Fruit fly (Drosophila melanogaster) whole organism, embryonic: ENCODE measurements around the gene Dhdds.

Experiments used
- Asciz ChIP-seq: fragments of 200-800 bp; sonication (Bioruptor generic); optimal IDR thresholded peaks from 2 replicates; lab custom pipeline; 2017; ENCODE audit warnings: missing biosample characterization, mild to moderate bottlenecking, missing genetic modification characterization, missing genetic modification reagents
- Atf6 ChIP-seq: fragments of 200-800 bp; sonication (Bioruptor generic); IDR thresholded peaks from 2 replicates; pipeline ENCODE4 v1.3.6; 2022; ENCODE audit warnings: missing biosample characterization, missing genetic modification characterization
- Awh ChIP-seq: fragments of 200-800 bp; sonication (Bioruptor generic); IDR thresholded peaks from 2 replicates; pipeline ENCODE4, ENCODE4 v1.3.6; 2022; ENCODE audit warnings: missing biosample characterization, missing genetic modification characterization
- B-H1 ChIP-seq: fragments of 200-800 bp; sonication (Bioruptor generic); IDR thresholded peaks from 3 replicates; pipeline ENCODE4 v1.3.6; 2022; ENCODE audit warnings: missing biosample characterization, missing genetic modification characterization
- BEAF-32 ChIP-seq: fragments of 200-800 bp; sonication (Bioruptor generic); optimal IDR thresholded peaks from 3 replicates; lab custom pipeline; 2017; ENCODE audit warnings: missing biosample characterization, missing genetic modification characterization, mild to moderate bottlenecking, moderate library complexity, missing genetic modification reagents
- CG1024 ChIP-seq: fragments of 200-800 bp; sonication (Bioruptor generic); IDR thresholded peaks from 2 replicates; pipeline ENCODE4 v1.3.6; 2022; ENCODE audit warnings: missing biosample characterization, missing genetic modification characterization
- CG10267 ChIP-seq: fragments of 200-800 bp; sonication (Bioruptor generic); optimal IDR thresholded peaks from 2 replicates; lab custom pipeline; 2018; ENCODE audit warnings: missing biosample characterization, mild to moderate bottlenecking, missing genetic modification characterization, moderate library complexity
- CG10543 ChIP-seq: fragments of 200-800 bp; sonication (Bioruptor generic); optimal IDR thresholded peaks from 3 replicates; lab custom pipeline; 2017; ENCODE audit warnings: missing biosample characterization, mild to moderate bottlenecking, missing genetic modification characterization, moderate library complexity
- CG11723 ChIP-seq: fragments of 200-800 bp; sonication (Bioruptor generic); optimal IDR thresholded peaks from 2 replicates; lab custom pipeline; 2017; ENCODE audit warnings: missing biosample characterization, mild to moderate bottlenecking, missing genetic modification characterization
- CG13287 ChIP-seq: fragments of 200-800 bp; sonication (Bioruptor generic); IDR thresholded peaks from 2 replicates; pipeline ENCODE4 v1.3.6; 2022; ENCODE audit warnings: missing biosample characterization, missing genetic modification characterization; ENCODE audit not compliant: partially characterized antibody
- CG14050 ChIP-seq: fragments of 200-800 bp; sonication (Bioruptor generic); IDR thresholded peaks from 3 replicates; pipeline ENCODE4 v1.3.6; 2022; ENCODE audit warnings: missing biosample characterization, missing genetic modification characterization
- CG15269 ChIP-seq: fragments of 200-800 bp; sonication (Bioruptor generic); optimal IDR thresholded peaks from 2 replicates; lab custom pipeline; 2018; ENCODE audit warnings: missing biosample characterization, mild to moderate bottlenecking, missing genetic modification characterization, moderate library complexity
- CG16779 ChIP-seq: fragments of 200-800 bp; sonication (Bioruptor generic); IDR thresholded peaks from 2 replicates; pipeline ENCODE4 v1.3.6; 2022; ENCODE audit warnings: missing biosample characterization, missing genetic modification characterization
- CG17328 ChIP-seq: fragments of 200-800 bp; sonication (Bioruptor generic); IDR thresholded peaks from 2 replicates; pipeline ENCODE4 v1.3.6; 2022; ENCODE audit warnings: missing biosample characterization, missing genetic modification characterization
- CG17612 ChIP-seq: fragments of 200-800 bp; sonication (Bioruptor generic); IDR thresholded peaks from 2 replicates; pipeline ENCODE4 v1.3.6; 2022; ENCODE audit warnings: missing biosample characterization, missing genetic modification characterization
- CG17912 ChIP-seq: fragments of 200-800 bp; sonication (Bioruptor generic); optimal IDR thresholded peaks from 2 replicates; lab custom pipeline; 2018; ENCODE audit warnings: missing biosample characterization, mild to moderate bottlenecking, missing genetic modification characterization
- CG2199 ChIP-seq: fragments of 200-800 bp; sonication (Bioruptor generic); IDR thresholded peaks from 3 replicates; pipeline ENCODE4 v1.3.6; 2022; ENCODE audit warnings: missing biosample characterization, missing genetic modification characterization
- CG30020 ChIP-seq: fragments of 200-800 bp; optimal IDR thresholded peaks from 2 replicates; lab custom pipeline; 2019; ENCODE audit warnings: missing biosample characterization, mild to moderate bottlenecking, missing genetic modification characterization, moderate library complexity
- CG3281 ChIP-seq: fragments of 200-800 bp; sonication (Bioruptor generic); optimal IDR thresholded peaks from 3 replicates; lab custom pipeline; 2017; ENCODE audit warnings: missing biosample characterization, mild to moderate bottlenecking, missing genetic modification characterization
- CG3726 ChIP-seq: fragments of 200-800 bp; sonication (Bioruptor generic); IDR thresholded peaks from 3 replicates; pipeline ENCODE4, ENCODE4 v1.3.6; 2022; ENCODE audit warnings: missing biosample characterization, missing genetic modification characterization
- CG4820 ChIP-seq: fragments of 200-800 bp; sonication (Bioruptor generic); optimal IDR thresholded peaks from 3 replicates; lab custom pipeline; 2016; ENCODE audit warnings: missing biosample characterization, missing genetic modification characterization
- CG6791 ChIP-seq: fragments of 200-800 bp; sonication (Bioruptor generic); IDR thresholded peaks from 3 replicates; pipeline ENCODE4 v1.3.6; 2022; ENCODE audit warnings: missing biosample characterization, missing genetic modification characterization; ENCODE audit not compliant: partially characterized antibody
- CG7372 ChIP-seq: fragments of 200-800 bp; sonication (Bioruptor generic); IDR thresholded peaks from 2 replicates; pipeline ENCODE4 v1.3.6; 2022; ENCODE audit warnings: missing biosample characterization, missing genetic modification characterization
- CG7987 ChIP-seq: fragments of 200-800 bp; sonication (Bioruptor generic); optimal IDR thresholded peaks from 2 replicates; lab custom pipeline; 2018; ENCODE audit warnings: missing biosample characterization, mild to moderate bottlenecking, missing genetic modification characterization, moderate library complexity
- CG8765 ChIP-seq: fragments of 200-800 bp; sonication (Bioruptor generic); IDR thresholded peaks from 2 replicates; pipeline ENCODE4 v1.3.6; 2022; ENCODE audit warnings: missing biosample characterization, missing genetic modification characterization
- Dip2 ChIP-seq: fragments of 200-800 bp; sonication (Bioruptor generic); IDR thresholded peaks from 2 replicates; pipeline ENCODE4 v1.3.6; 2022; ENCODE audit warnings: missing biosample characterization, missing genetic modification characterization
- H2.0 ChIP-seq: fragments of 200-800 bp; sonication (Bioruptor generic); IDR thresholded peaks from 2 replicates; pipeline ENCODE4 v1.3.6; 2022; ENCODE audit warnings: missing biosample characterization, missing genetic modification characterization
- Mad ChIP-seq: fragments of 200-800 bp; sonication (Bioruptor generic); optimal IDR thresholded peaks from 2 replicates; lab custom pipeline; 2016; ENCODE audit warnings: missing biosample characterization, missing genetic modification characterization
- NfI ChIP-seq: fragments of 200-800 bp; sonication (Bioruptor generic); optimal IDR thresholded peaks from 3 replicates; lab custom pipeline; 2018; ENCODE audit warnings: missing biosample characterization, mild to moderate bottlenecking, missing genetic modification characterization, moderate library complexity
- ase ChIP-seq: fragments of 200-800 bp; sonication (Bioruptor generic); IDR thresholded peaks from 3 replicates; pipeline ENCODE4 v1.3.6; 2022; ENCODE audit warnings: missing biosample characterization, missing genetic modification characterization
- ash1 ChIP-seq: fragments of 200-800 bp; sonication (Bioruptor generic); optimal IDR thresholded peaks from 2 replicates; lab custom pipeline; 2018; ENCODE audit warnings: missing biosample characterization, mild to moderate bottlenecking, missing genetic modification characterization
- ato ChIP-seq: fragments of 200-800 bp; sonication (Bioruptor generic); IDR thresholded peaks from 2 replicates; pipeline ENCODE4 v1.3.6; 2022; ENCODE audit warnings: missing biosample characterization, missing genetic modification characterization; ENCODE audit not compliant: partially characterized antibody
- br ChIP-seq: fragments of >200 bp; optimal IDR thresholded peaks from 2 replicates; lab custom pipeline; 2017
- cg ChIP-seq: fragments of 200-800 bp; sonication (Bioruptor generic); optimal IDR thresholded peaks from 3 replicates; lab custom pipeline; 2019; ENCODE audit warnings: missing biosample characterization, mild to moderate bottlenecking, missing genetic modification characterization, moderate library complexity
- ewg ChIP-seq: fragments of 200-800 bp; sonication (Bioruptor generic); optimal IDR thresholded peaks from 3 replicates; lab custom pipeline; 2017; ENCODE audit warnings: mild to moderate bottlenecking, missing biosample characterization, missing genetic modification reagents, missing genetic modification characterization
- ftz-f1 ChIP-seq: fragments of 200-800 bp; sonication (Bioruptor generic); optimal IDR thresholded peaks from 2 replicates; lab custom pipeline; 2016; ENCODE audit warnings: missing biosample characterization, missing genetic modification characterization
- hb ChIP-seq: fragments of 200-800 bp; sonication (Bioruptor generic); IDR thresholded peaks from 3 replicates; pipeline ENCODE4 v1.3.6; 2022; ENCODE audit warnings: missing biosample characterization, missing genetic modification characterization; ENCODE audit not compliant: partially characterized antibody
- hbn ChIP-seq: fragments of 200-800 bp; sonication (Bioruptor generic); IDR thresholded peaks from 2 replicates; pipeline ENCODE4 v1.3.6; 2022; ENCODE audit warnings: missing biosample characterization, missing genetic modification characterization; ENCODE audit not compliant: partially characterized antibody
- hkb ChIP-seq, 2 experiments: fragments of 200-800 bp in 1 of 2; fragments of >200 bp in 1 of 2; sonication (Bioruptor generic) in 1 of 2; IDR thresholded peaks in 1 of 2; optimal IDR thresholded peaks in 1 of 2; 2 replicates each; pipeline versions ENCODE4 v1.3.6 to Lab custom; 2017 to 2022; ENCODE audit warnings: missing biosample characterization in 1 of 2, missing genetic modification characterization in 1 of 2
- hth ChIP-seq: fragments of >200 bp; optimal IDR thresholded peaks from 2 replicates; lab custom pipeline; 2017; ENCODE audit warnings: inconsistent platforms
- ind ChIP-seq: fragments of 200-800 bp; sonication (Bioruptor generic); optimal IDR thresholded peaks from 3 replicates; lab custom pipeline; 2016; ENCODE audit warnings: missing biosample characterization, missing genetic modification characterization
- jumu ChIP-seq: fragments of 200-800 bp; sonication (Bioruptor generic); optimal IDR thresholded peaks from 3 replicates; lab custom pipeline; 2016; ENCODE audit warnings: missing biosample characterization, missing genetic modification characterization
- mam ChIP-seq: fragments of 200-800 bp; sonication (Bioruptor generic); optimal IDR thresholded peaks from 3 replicates; lab custom pipeline; 2016; ENCODE audit warnings: missing biosample characterization, missing genetic modification characterization
- pum ChIP-seq: fragments of 200-800 bp; sonication (Bioruptor generic); optimal IDR thresholded peaks from 2 replicates; lab custom pipeline; 2016; ENCODE audit warnings: missing biosample characterization, missing genetic modification characterization
- rib ChIP-seq: fragments of 200-800 bp; sonication (Bioruptor generic); IDR thresholded peaks from 2 replicates; pipeline ENCODE4 v1.3.6; 2022; ENCODE audit warnings: missing biosample characterization, missing genetic modification characterization
- ro ChIP-seq: fragments of 200-800 bp; sonication (Bioruptor generic); IDR thresholded peaks from 2 replicates; pipeline ENCODE4 v1.3.6; 2022; ENCODE audit warnings: missing biosample characterization, missing genetic modification characterization
- sqz ChIP-seq: fragments of 200-800 bp; sonication (Bioruptor generic); optimal IDR thresholded peaks from 3 replicates; lab custom pipeline; 2018; ENCODE audit warnings: missing biosample characterization, mild to moderate bottlenecking, missing genetic modification characterization
- trh ChIP-seq: fragments of 200-800 bp; sonication (Bioruptor generic); optimal IDR thresholded peaks from 2 replicates; lab custom pipeline; 2016; ENCODE audit warnings: missing biosample characterization, missing genetic modification characterization
- tup ChIP-seq: fragments of 200-800 bp; sonication (Bioruptor generic); optimal IDR thresholded peaks from 2 replicates; lab custom pipeline; 2016; ENCODE audit warnings: missing biosample characterization, mild to moderate bottlenecking, missing genetic modification characterization, moderate library complexity
- twi ChIP-seq: fragments of 200-800 bp; optimal IDR thresholded peaks from 2 replicates; lab custom pipeline; 2019; ENCODE audit warnings: missing biosample characterization, mild to moderate bottlenecking, missing genetic modification characterization, moderate library complexity
- wek ChIP-seq: fragments of 200-800 bp; sonication (Bioruptor generic); optimal IDR thresholded peaks from 3 replicates; lab custom pipeline; 2018; ENCODE audit warnings: missing biosample characterization, mild to moderate bottlenecking, missing genetic modification characterization, moderate library complexity

The Dhdds gene

DNA sequence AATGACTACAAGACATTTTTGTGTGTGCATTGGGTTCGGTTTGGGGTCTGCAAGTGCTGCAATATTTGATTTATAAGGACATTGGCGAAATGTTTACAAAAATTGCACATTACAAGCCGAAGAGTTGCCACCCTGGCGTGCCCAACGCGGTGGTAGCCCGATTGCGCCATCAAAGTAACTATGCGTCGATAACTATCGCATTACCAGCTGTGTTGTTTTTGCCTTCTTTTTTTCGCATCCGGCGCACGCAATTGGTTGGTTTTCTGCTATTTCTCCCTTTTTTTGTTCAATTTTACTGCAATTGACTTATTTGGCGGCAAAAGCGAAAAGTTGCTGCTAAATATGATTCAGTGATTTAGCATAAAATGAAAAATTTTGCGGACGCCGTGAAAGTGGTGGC is 1.5 kb upstream of the Dhdds start, which contains the start of gene RpS14b (continued):
- TF ChIP-seq cg (GFP tag; lab: Kevin White, UChicago) (peak; percentile 10), Asciz (peak; percentile 39), rib (GFP tag; lab: Robert Waterston, UW) (peak; percentile 78), CG3726 (GFP tag; lab: Robert Waterston, UW) (no peak), CG1024 (GFP tag; lab: Robert Waterston, UW) (no peak), pum (GFP tag; lab: Kevin White, UChicago) (peak; percentile 3), sqz (peak; percentile 77), NfI (GFP tag; lab: Kevin White, UChicago) (peak; percentile 85), hb (peak; percentile 41; the same call in 1 of the 3 replicates), CG8765 (no peak; the same call in 1 of the 2 replicates), hth (lab: Kevin White, UChicago) (no peak), trh (GFP tag; lab: Kevin White, UChicago) (no peak), Dip2 (GFP tag; lab: Robert Waterston, UW) (no peak), CG17328 (GFP tag; lab: Robert Waterston, UW) (peak; percentile 79), CG17912 (GFP tag; lab: Kevin White, UChicago) (peak; percentile 62), CG16779 (GFP tag; lab: Robert Waterston, UW) (no peak), ro (GFP tag; lab: Robert Waterston, UW) (no peak), CG17612 (GFP tag; lab: Robert Waterston, UW) (no peak), CG11723 (GFP tag; lab: Kevin White, UChicago) (peak; percentile 15), CG10267 (tag; lab: Kevin White, UChicago) (peak; percentile 40), jumu (GFP tag; lab: Kevin White, UChicago) (no peak), ato (peak; percentile 77), wek (peak; percentile 24), ase (GFP tag; lab: Robert Waterston, UW) (peak; percentile 67; the same call in 2 of the 3 replicates), CG3281 (peak; percentile 68), ind (GFP tag; lab: Kevin White, UChicago) (peak; percentile 40), mam (peak; percentile 47), CG2199 (GFP tag; lab: Robert Waterston, UW) (no peak), CG6791 (GFP tag; lab: Robert Waterston, UW) (peak; percentile 68), ash1 (peak; percentile 59), br (no peak), H2.0 (GFP tag; lab: Robert Waterston, UW) (peak; percentile 52; the same call in 1 of the 2 replicates), Atf6 (GFP tag; lab: Robert Waterston, UW) (peak; percentile 64), Mad (GFP tag; lab: Kevin White, UChicago) (peak; percentile 36), twi (tag; lab: Kevin White, UChicago) (no peak), CG4820 (GFP tag; lab: Kevin White, UChicago) (no peak), CG10543 (GFP tag; lab: Kevin White, UChicago) (peak; percentile 76), hbn (GFP tag; lab: Robert Waterston, UW) (peak; percentile 66), CG30020 (tag; lab: Kevin White, UChicago) (peak; percentile 14), Awh (no peak), BEAF-32 (peak; percentile 81), CG15269 (tag; lab: Kevin White, UChicago) (peak; percentile 61), hkb (optimal IDR thresholded peaks at IDR 0.05; lab: Kevin White, UChicago) (peak; percentile 36), hkb (GFP tag; IDR thresholded peaks at IDR 0.05; lab: Robert Waterston, UW) (peak; percentile 71), ftz-f1 (GFP tag; lab: Kevin White, UChicago) (no peak), tup (GFP tag; lab: Kevin White, UChicago) (no peak), CG14050 (GFP tag; lab: Robert Waterston, UW) (peak; percentile 58), CG7372 (GFP tag; lab: Robert Waterston, UW) (peak; percentile 46; the same call in 1 of the 2 replicates), ewg (GFP tag; lab: Kevin White, UChicago) (peak; percentile 59), B-H1 (no peak), CG13287 (GFP tag; lab: Robert Waterston, UW) (peak; percentile 82), CG7987 (GFP tag; lab: Kevin White, UChicago) (peak; percentile 79)
